Fruit fly (Drosophila melanogaster) whole organism, prepupa: ENCODE measurements around the gene IFT54.

Source experiments
- CG10631 ChIP-seq: fragments of 200-800 bp; sonication (Bioruptor generic); optimal IDR thresholded peaks from 2 replicates; lab custom pipeline; 2016; ENCODE audit warnings: missing biosample characterization, missing genetic modification characterization
- CG10669 ChIP-seq: fragments of 200-800 bp; sonication (Bioruptor generic); optimal IDR thresholded peaks from 3 replicates; lab custom pipeline; 2018; ENCODE audit warnings: missing biosample characterization, mild to moderate bottlenecking, missing genetic modification characterization, moderate library complexity
- CG11294 ChIP-seq: fragments of 200-800 bp; sonication (Bioruptor generic); IDR thresholded peaks from 2 replicates; pipeline ENCODE4 v1.3.6; 2022; ENCODE audit warnings: missing biosample characterization, missing genetic modification characterization
- CG11762 ChIP-seq: fragments of 200-800 bp; sonication (Bioruptor generic); optimal IDR thresholded peaks from 3 replicates; lab custom pipeline; 2016; ENCODE audit warnings: missing biosample characterization, missing genetic modification characterization; ENCODE audit not compliant: insufficient read depth
- CG11902 ChIP-seq: fragments of 200-800 bp; sonication (Bioruptor generic); optimal IDR thresholded peaks from 3 replicates; lab custom pipeline; 2016; ENCODE audit warnings: missing biosample characterization, missing genetic modification characterization
- CG1621 ChIP-seq: fragments of 200-800 bp; sonication (Bioruptor generic); optimal IDR thresholded peaks from 3 replicates; lab custom pipeline; 2018; ENCODE audit warnings: missing biosample characterization, mild to moderate bottlenecking, missing genetic modification characterization
- CG16779 ChIP-seq: fragments of 200-800 bp; sonication (Bioruptor generic); optimal IDR thresholded peaks from 3 replicates; lab custom pipeline; 2017; ENCODE audit warnings: missing biosample characterization, mild to moderate bottlenecking, missing genetic modification characterization
- CG31627 ChIP-seq: fragments of 200-800 bp; sonication (Bioruptor generic); optimal IDR thresholded peaks from 3 replicates; lab custom pipeline; 2016; ENCODE audit warnings: missing biosample characterization, missing genetic modification characterization
- CG32006 ChIP-seq: fragments of 200-800 bp; sonication (Bioruptor generic); optimal IDR thresholded peaks from 3 replicates; lab custom pipeline; 2017; ENCODE audit warnings: missing biosample characterization, mild to moderate bottlenecking, missing genetic modification characterization
- CG34406 ChIP-seq: fragments of 200-800 bp; sonication (Bioruptor generic); optimal IDR thresholded peaks from 3 replicates; lab custom pipeline; 2016; ENCODE audit warnings: missing biosample characterization, missing genetic modification characterization
- CG3919 ChIP-seq: fragments of 200-800 bp; sonication (Bioruptor generic); optimal IDR thresholded peaks from 3 replicates; lab custom pipeline; 2016; ENCODE audit warnings: missing biosample characterization, missing genetic modification characterization
- CG4318 ChIP-seq: fragments of 200-800 bp; sonication (Bioruptor generic); optimal IDR thresholded peaks from 3 replicates; lab custom pipeline; 2017; ENCODE audit warnings: missing biosample characterization, mild to moderate bottlenecking, missing genetic modification characterization
- CG6163 ChIP-seq: fragments of 200-800 bp; sonication (Bioruptor generic); IDR thresholded peaks from 3 replicates; pipeline ENCODE4 v1.3.6; 2022; ENCODE audit warnings: missing biosample characterization, missing genetic modification characterization
- CG6792 ChIP-seq: fragments of 200-800 bp; sonication (Bioruptor generic); optimal IDR thresholded peaks from 3 replicates; lab custom pipeline; 2016; ENCODE audit warnings: missing biosample characterization, missing genetic modification characterization
- CG6808 ChIP-seq: fragments of 200-800 bp; sonication (Bioruptor generic); optimal IDR thresholded peaks from 3 replicates; lab custom pipeline; 2017; ENCODE audit warnings: missing biosample characterization, missing genetic modification characterization, mild to moderate bottlenecking, moderate library complexity, missing genetic modification reagents
- CG6854 ChIP-seq: fragments of 200-800 bp; sonication (Bioruptor generic); optimal IDR thresholded peaks from 2 replicates; lab custom pipeline; 2017; ENCODE audit warnings: missing biosample characterization, mild to moderate bottlenecking, missing genetic modification characterization
- CG7368 ChIP-seq: fragments of 200-800 bp; sonication (Bioruptor generic); optimal IDR thresholded peaks from 3 replicates; lab custom pipeline; 2016; ENCODE audit warnings: missing biosample characterization, missing genetic modification characterization
- CG8319 ChIP-seq: fragments of 200-800 bp; sonication (Bioruptor generic); optimal IDR thresholded peaks from 3 replicates; lab custom pipeline; 2016; ENCODE audit warnings: missing biosample characterization, missing genetic modification characterization
- CG8632 ChIP-seq: fragments of 200-800 bp; sonication (Bioruptor generic); optimal IDR thresholded peaks from 3 replicates; lab custom pipeline; 2016; ENCODE audit warnings: missing biosample characterization, missing genetic modification characterization
- CG9139 ChIP-seq: fragments of 200-800 bp; sonication (Bioruptor generic); optimal IDR thresholded peaks from 3 replicates; lab custom pipeline; 2017; ENCODE audit warnings: missing biosample characterization, mild to moderate bottlenecking, missing genetic modification characterization
- Eip78C ChIP-seq: fragments of 200-800 bp; sonication (Bioruptor generic); peaks from one replicate; lab custom pipeline; 2016; ENCODE audit warnings: missing biosample characterization, missing genetic modification characterization
- Eip93F ChIP-seq: fragments of 200-800 bp; sonication (Bioruptor generic); optimal IDR thresholded peaks from 2 replicates; lab custom pipeline; 2016; ENCODE audit warnings: missing biosample characterization, mild to moderate bottlenecking, missing genetic modification characterization
- Ets21C ChIP-seq: fragments of 200-800 bp; sonication (Bioruptor generic); optimal IDR thresholded peaks from 3 replicates; lab custom pipeline; 2016; ENCODE audit warnings: missing biosample characterization, missing genetic modification characterization
- Ets96B ChIP-seq: fragments of 200-800 bp; optimal IDR thresholded peaks from 2 replicates; lab custom pipeline; 2019; ENCODE audit warnings: missing biosample characterization, mild to moderate bottlenecking, missing genetic modification characterization, moderate library complexity
- Hr39 ChIP-seq: fragments of 200-800 bp; sonication (Bioruptor generic); optimal IDR thresholded peaks from 2 replicates; lab custom pipeline; 2016; ENCODE audit warnings: missing biosample characterization, missing genetic modification characterization
- Hr4 ChIP-seq: fragments of 200-800 bp; sonication (Bioruptor generic); optimal IDR thresholded peaks from 3 replicates; lab custom pipeline; 2016; ENCODE audit warnings: missing biosample characterization, missing genetic modification characterization
- Lpt ChIP-seq: fragments of 200-800 bp; sonication (Bioruptor generic); optimal IDR thresholded peaks from 3 replicates; lab custom pipeline; 2016; ENCODE audit warnings: missing biosample characterization, missing genetic modification characterization
- Smox ChIP-seq: fragments of 200-800 bp; sonication (Bioruptor generic); optimal IDR thresholded peaks from 3 replicates; lab custom pipeline; 2016; ENCODE audit warnings: missing biosample characterization, missing genetic modification characterization
- Sox102F ChIP-seq: fragments of 200-800 bp; sonication (Bioruptor generic); optimal IDR thresholded peaks from 2 replicates; lab custom pipeline; 2016; ENCODE audit warnings: missing biosample characterization, mild to moderate bottlenecking, missing genetic modification characterization
- Sox14 ChIP-seq: fragments of 200-800 bp; sonication (Bioruptor generic); optimal IDR thresholded peaks from 3 replicates; lab custom pipeline; 2016; ENCODE audit warnings: missing biosample characterization, missing genetic modification characterization
- Sox15 ChIP-seq: fragments of 200-800 bp; sonication (Bioruptor generic); optimal IDR thresholded peaks from 3 replicates; lab custom pipeline; 2016; ENCODE audit warnings: missing biosample characterization, missing genetic modification characterization
- achi ChIP-seq: fragments of 200-800 bp; sonication (Bioruptor generic); optimal IDR thresholded peaks from 3 replicates; lab custom pipeline; 2016; ENCODE audit warnings: missing biosample characterization, missing genetic modification characterization
- acj6 ChIP-seq: fragments of 200-800 bp; sonication (Bioruptor generic); optimal IDR thresholded peaks from 3 replicates; lab custom pipeline; 2016; ENCODE audit warnings: missing biosample characterization, missing genetic modification characterization
- dac ChIP-seq: fragments of 200-800 bp; sonication (Bioruptor generic); optimal IDR thresholded peaks from 2 replicates; lab custom pipeline; 2017; ENCODE audit warnings: missing biosample characterization, mild to moderate bottlenecking, missing genetic modification characterization
- dsx ChIP-seq: fragments of 200-800 bp; optimal IDR thresholded peaks from 3 replicates; lab custom pipeline; 2019; ENCODE audit warnings: missing biosample characterization, mild to moderate bottlenecking, missing genetic modification characterization, moderate library complexity; ENCODE audit not compliant: poor library complexity, severe bottlenecking
- eg ChIP-seq: fragments of 200-800 bp; sonication (Bioruptor generic); IDR thresholded peaks from 3 replicates; pipeline ENCODE4 v1.3.6; 2022; ENCODE audit warnings: missing biosample characterization, missing genetic modification characterization
- esn ChIP-seq: fragments of 200-800 bp; sonication (Bioruptor generic); optimal IDR thresholded peaks from 2 replicates; lab custom pipeline; 2016; ENCODE audit warnings: missing biosample characterization, mild to moderate bottlenecking, missing genetic modification characterization, moderate library complexity
- fd59A ChIP-seq: fragments of 200-800 bp; sonication (Bioruptor generic); optimal IDR thresholded peaks from 2 replicates; lab custom pipeline; 2017; ENCODE audit warnings: missing biosample characterization, mild to moderate bottlenecking, missing genetic modification characterization, missing genetic modification reagents
- fd85E ChIP-seq: fragments of 200-800 bp; sonication (Bioruptor generic); optimal IDR thresholded peaks from 3 replicates; lab custom pipeline; 2016; ENCODE audit warnings: missing biosample characterization, missing genetic modification characterization
- fkh ChIP-seq: fragments of 200-800 bp; sonication (Bioruptor generic); optimal IDR thresholded peaks from 3 replicates; lab custom pipeline; 2017; ENCODE audit warnings: missing biosample characterization, mild to moderate bottlenecking, missing genetic modification characterization, moderate library complexity
- lz ChIP-seq: fragments of 200-800 bp; sonication (Bioruptor generic); optimal IDR thresholded peaks from 3 replicates; lab custom pipeline; 2016; ENCODE audit warnings: missing biosample characterization, missing genetic modification characterization
- pdm3 ChIP-seq: fragments of 200-800 bp; sonication (Bioruptor generic); optimal IDR thresholded peaks from 3 replicates; lab custom pipeline; 2016; ENCODE audit warnings: missing biosample characterization, missing genetic modification characterization
- salr ChIP-seq, 2 experiments: fragments of 200-800 bp; sonication (Bioruptor generic); optimal IDR thresholded peaks; 3 replicates each; lab custom pipeline; 2016 to 2018; ENCODE audit warnings: missing biosample characterization in 2 of 2, missing genetic modification characterization in 2 of 2, mild to moderate bottlenecking in 1 of 2
- ss ChIP-seq, 2 experiments: fragments of 200-800 bp; sonication (Bioruptor generic); optimal IDR thresholded peaks; 2 replicates in 1 of 2; 3 replicates in 1 of 2; lab custom pipeline; 2017 to 2018; ENCODE audit warnings: mild to moderate bottlenecking in 2 of 2, missing biosample characterization in 2 of 2, missing genetic modification characterization in 2 of 2, moderate library complexity in 1 of 2
- svp ChIP-seq: fragments of 200-800 bp; sonication (Bioruptor generic); peaks from one replicate; lab custom pipeline; 2016; ENCODE audit warnings: missing biosample characterization, missing genetic modification characterization
- topi ChIP-seq: fragments of 200-800 bp; sonication (Bioruptor generic); optimal IDR thresholded peaks from 3 replicates; lab custom pipeline; 2016; ENCODE audit warnings: missing biosample characterization, missing genetic modification characterization
- vri ChIP-seq: fragments of 200-800 bp; sonication (Bioruptor generic); optimal IDR thresholded peaks from 3 replicates; lab custom pipeline; 2016; ENCODE audit warnings: missing biosample characterization, mild to moderate bottlenecking, missing genetic modification characterization

Gene IFT54

DNA sequence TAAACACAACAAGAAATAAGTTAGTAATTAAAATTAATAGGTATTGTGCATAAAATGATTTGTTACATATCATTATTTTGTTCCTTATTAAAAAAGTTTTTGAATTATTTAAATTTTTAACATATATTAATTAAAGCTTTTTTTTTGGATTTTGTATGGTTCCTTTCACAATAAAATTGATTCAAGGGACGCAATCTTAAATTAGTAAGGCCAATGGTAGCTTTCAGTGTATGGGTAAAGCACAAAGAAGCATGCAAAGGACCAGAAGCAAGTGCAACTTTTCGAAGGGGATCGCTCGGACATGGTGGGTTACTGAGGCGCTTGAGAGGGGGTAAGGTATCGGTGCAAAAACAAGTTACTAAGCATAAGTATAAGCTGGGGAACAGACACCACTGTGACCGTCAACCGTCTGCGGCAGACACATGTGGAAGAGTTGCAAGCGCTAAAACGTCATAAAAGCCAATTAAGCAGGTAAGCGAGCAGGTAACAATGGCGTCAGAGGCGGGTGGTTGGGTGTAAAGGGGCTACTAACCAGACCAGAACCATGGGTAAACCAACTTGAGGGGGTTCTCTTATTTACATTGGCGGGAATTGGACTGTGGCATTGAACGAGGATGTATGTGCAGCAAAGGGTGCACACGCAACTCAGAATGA is 26.6 kb upstream of the IFT54 start (continued):
- TF ChIP-seq fkh (GFP tag; lab: Kevin White, UChicago) = no peak
- peak; percentile 24 for TF ChIP-seq CG6792 (GFP tag; lab: Kevin White, UChicago)
- TF ChIP-seq, all 60 proteins: peak for 10

DNA sequence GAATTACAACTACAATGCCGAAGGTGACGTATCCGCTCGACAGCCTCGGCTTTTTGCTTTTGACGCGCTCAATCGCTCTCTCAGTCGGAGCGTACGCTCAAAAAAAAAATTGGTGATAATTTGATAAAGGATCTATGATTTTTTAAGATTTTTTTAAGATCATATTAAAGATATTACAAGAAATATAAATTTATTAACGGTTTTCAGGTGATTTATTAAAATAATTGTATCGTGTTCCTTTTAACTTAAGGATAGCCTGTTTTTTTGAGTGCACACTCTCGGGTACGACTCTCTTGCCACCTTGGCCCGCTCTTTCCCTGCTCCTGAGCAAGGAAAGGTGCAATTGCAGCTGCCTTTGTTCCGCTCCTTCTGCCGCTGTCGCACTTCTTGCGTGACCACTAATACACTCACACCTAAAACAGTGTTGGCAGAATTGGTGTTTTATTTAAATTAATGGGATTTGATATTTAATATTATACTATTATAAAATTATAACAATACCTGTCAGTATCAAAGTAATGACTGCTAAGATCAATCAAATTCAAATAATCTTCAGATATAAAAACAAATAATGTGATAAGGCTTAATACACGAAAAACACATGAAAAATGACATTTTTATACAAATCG is 24.2 kb upstream of the IFT54 start:
- TF ChIP-seq eg (peak; percentile 98), Hr4 (GFP tag; lab: Kevin White, UChicago) (peak; percentile 94), CG6163 (GFP tag; lab: Robert Waterston, UW) (peak; percentile 98), ss (GFP tag; optimal IDR thresholded peaks at IDR 0.05; lab: Kevin White, UChicago) (peak; percentile 98), CG7368 (GFP tag; lab: Kevin White, UChicago) (peak; percentile 94), esn (GFP tag; lab: Kevin White, UChicago) (peak; percentile 97), Eip78C (GFP tag; lab: Kevin White, UChicago) (peak; percentile 99), CG3919 (GFP tag; lab: Kevin White, UChicago) (peak; percentile 98), acj6 (GFP tag; lab: Kevin White, UChicago) (peak; percentile 96), dsx (GFP tag; lab: Kevin White, UChicago) (peak; percentile 98), CG1621 (tag; lab: Kevin White, UChicago) (peak; percentile 92), CG4318 (GFP tag; lab: Kevin White, UChicago) (peak; percentile 88), CG8319 (GFP tag; lab: Kevin White, UChicago) (peak; percentile 92), achi (GFP tag; lab: Kevin White, UChicago) (peak; percentile 97), Sox102F (GFP tag; lab: Kevin White, UChicago) (peak; percentile 95), pdm3 (GFP tag; lab: Kevin White, UChicago) (peak; percentile 92), CG16779 (tag; lab: Kevin White, UChicago) (peak; percentile 93), CG11902 (GFP tag; lab: Kevin White, UChicago) (peak; percentile 80), CG10631 (GFP tag; lab: Kevin White, UChicago) (peak; percentile 97), CG11762 (GFP tag; lab: Kevin White, UChicago) (peak; percentile 92), dac (peak; percentile 86), Sox15 (peak; percentile 78), CG6792 (GFP tag; lab: Kevin White, UChicago) (peak; percentile 97), Ets96B (tag; lab: Kevin White, UChicago) (peak; percentile 99), CG6854 (GFP tag; lab: Kevin White, UChicago) (peak; percentile 94), CG31627 (GFP tag; lab: Kevin White, UChicago) (peak; percentile 82), CG34406 (GFP tag; lab: Kevin White, UChicago) (peak; percentile 95), lz (peak; percentile 89), CG32006 (peak; percentile 97), Sox14 (peak; percentile 89), salr (GFP tag; optimal IDR thresholded peaks at IDR 0.05; lab: Kevin White, UChicago) (peak; percentile 91 to 92), CG8632 (GFP tag; lab: Kevin White, UChicago) (peak; percentile 97), CG11294 (GFP tag; lab: Robert Waterston, UW) (peak; percentile 93), CG10669 (GFP tag; lab: Kevin White, UChicago) (peak; percentile 97), fd59A (peak; percentile 97), Hr39 (GFP tag; lab: Kevin White, UChicago) (peak; percentile 80), Smox (GFP tag; lab: Kevin White, UChicago) (peak; percentile 92), CG9139 (GFP tag; lab: Kevin White, UChicago) (peak; percentile 97), Eip93F (GFP tag; lab: Kevin White, UChicago) (peak; percentile 94), vri (peak; percentile 94), svp (peak; percentile 95), Ets21C (GFP tag; lab: Kevin White, UChicago) (peak; percentile 71), CG6808 (GFP tag; lab: Kevin White, UChicago) (peak; percentile 98), fd85E (GFP tag; lab: Kevin White, UChicago) (peak; percentile 82), Lpt (GFP tag; lab: Kevin White, UChicago) (peak; percentile 94), topi (GFP tag; lab: Kevin White, UChicago) (peak; percentile 93)
